Fruit fly (Drosophila melanogaster) whole organism, wandering third instar larva: Measurements from ENCODE around the gene RabX6.

ENCODE experiments used
- CG9705 ChIP-seq: fragments of 200-800 bp; sonication (Bioruptor generic); optimal IDR thresholded peaks from 2 replicates; lab custom pipeline; 2018; ENCODE audit warnings: missing biosample characterization, mild to moderate bottlenecking, missing genetic modification characterization
- Hr83 ChIP-seq: fragments of 200-300 bp; sonication (Bioruptor generic); optimal IDR thresholded peaks from 2 replicates; lab custom pipeline; 2016; ENCODE audit warnings: missing biosample characterization, mild to moderate bottlenecking, missing genetic modification characterization, moderate library complexity; ENCODE audit not compliant: poor library complexity, severe bottlenecking
- br ChIP-seq: fragments of 200-800 bp; sonication (Bioruptor generic); optimal IDR thresholded peaks from 2 replicates; lab custom pipeline; 2016; ENCODE audit warnings: missing biosample characterization, missing genetic modification characterization
- ey ChIP-seq: fragments of 200-800 bp; sonication (Bioruptor generic); optimal IDR thresholded peaks from 2 replicates; lab custom pipeline; 2016; ENCODE audit warnings: missing biosample characterization, missing genetic modification characterization
- jim ChIP-seq: fragments of 175-275, 200-325 bp; sonication (Bioruptor generic); optimal IDR thresholded peaks from 2 replicates; lab custom pipeline; 2016; ENCODE audit warnings: missing biosample characterization, mild to moderate bottlenecking, missing genetic modification characterization
- pan ChIP-seq: fragments of >200 bp; optimal IDR thresholded peaks from 2 replicates; lab custom pipeline; 2017

DNA sequence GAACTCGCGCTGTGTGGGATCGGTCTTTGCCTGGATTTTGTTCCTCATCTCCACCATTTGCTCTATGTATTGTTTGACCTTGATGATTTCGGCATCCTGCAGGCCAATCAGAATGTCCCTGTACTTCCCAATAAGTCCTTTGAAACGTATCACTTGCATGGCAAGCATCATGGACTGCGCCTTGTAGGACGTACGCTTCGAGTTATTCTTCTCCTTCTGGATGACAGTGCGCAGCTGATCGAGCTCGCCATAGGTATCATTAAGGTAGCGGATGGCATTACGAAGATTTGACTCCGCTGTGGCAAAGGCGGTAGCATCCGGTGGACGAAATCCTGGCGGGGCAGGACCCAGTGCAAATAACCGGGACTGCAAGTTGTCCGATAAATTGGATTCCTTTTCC lies 19.6 kb downstream of the RabX6 start:
- TF ChIP-seq br (no peak), pan (lab: Kevin White, UChicago) (no peak), ey (GFP tag; lab: Kevin White, UChicago) (no peak), jim (GFP tag; lab: Kevin White, UChicago) (no peak), CG9705 (no peak), Hr83 (no peak)
